Worm (Caenorhabditis elegans): ENCODE data around the gene F46F2.3.

ce11 chrX:15262875-15263274, 2.8 kb upstream of the F46F2.3 start:
- TF ChIP-seq rcor-1 (GFP tag; IDR thresholded peaks at IDR 0.05) (no peak), mcd-1 (GFP tag; IDR thresholded peaks at IDR 0.05) (no peak), snpc-4 (GFP tag; optimal IDR thresholded peaks at IDR 0.05) (no peak), snpc-4 (tag; optimal IDR thresholded peaks at IDR 0.05) (no peak), him-1 (tag; optimal IDR thresholded peaks at IDR 0.05) (no peak), ets-4 (GFP tag; optimal IDR thresholded peaks at IDR 0.05) (no peak), dpl-1 (GFP tag; optimal IDR thresholded peaks at IDR 0.05) (no peak), unc-62 (GFP tag; optimal IDR thresholded peaks at IDR 0.05) (no peak)
